Fruit fly (Drosophila melanogaster): Measurements from ENCODE around the gene CG14252.

DNA sequence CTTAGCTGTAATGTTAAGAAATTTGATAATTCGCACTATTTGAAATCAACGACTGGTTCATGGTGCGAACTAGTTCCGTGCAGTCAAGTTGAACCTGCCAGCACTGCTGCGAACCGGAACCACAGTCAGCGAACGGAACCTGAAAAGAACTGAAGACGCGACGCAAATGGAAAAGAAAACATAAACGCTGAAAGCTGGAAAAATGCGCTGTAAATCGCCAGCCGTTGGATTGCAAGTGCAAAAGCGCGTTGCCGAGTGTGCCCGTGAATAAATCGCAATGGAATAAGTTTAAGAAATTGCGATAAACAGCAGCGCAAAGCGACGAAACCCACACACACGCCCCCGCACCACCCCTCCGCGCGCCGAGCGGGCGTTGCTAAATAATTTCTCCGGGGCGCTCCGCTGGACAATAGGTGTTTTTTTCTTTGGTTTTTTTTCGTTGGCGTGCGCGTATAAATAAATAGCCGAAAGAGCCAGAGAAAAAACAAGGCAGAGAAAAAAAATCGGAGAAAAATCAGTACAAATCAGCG lies 21.5 kb downstream of the CG14252 start, which contains the start of gene CG5521:
- no peak for TF ChIP-seq brk (GFP tag; optimal IDR thresholded peaks at IDR 0.05)
- no peak for TF ChIP-seq dl (GFP tag; optimal IDR thresholded peaks at IDR 0.05; ENCODE audit: insufficient read depth in 1 of 2, partially characterized antibody in 2 of 2)
- TF ChIP-seq usp (GFP tag; optimal IDR thresholded peaks at IDR 0.05), result no peak
- no peak for TF ChIP-seq Dfd (GFP tag; optimal IDR thresholded peaks at IDR 0.05)
- no peak for TF ChIP-seq OdsH (GFP tag; optimal IDR thresholded peaks at IDR 0.05)
- TF ChIP-seq CG9705 (GFP tag; optimal IDR thresholded peaks at IDR 0.05), result no peak
- no peak for TF ChIP-seq pan (optimal IDR thresholded peaks at IDR 0.05)
- TF ChIP-seq br (GFP tag; optimal IDR thresholded peaks at IDR 0.05), result no peak

Data from whole organism, wandering third instar larva.